Worm (Caenorhabditis elegans) whole organism, L1 larva: ENCODE measurements around the gene cytb-5.1.
A peak's percentile ranks its signal among the peaks of the same experiment; 100 is the strongest.

Source experiments
- C04F5.9 ChIP-seq: sonication (generic microtip); optimal IDR thresholded peaks from 2 replicates; lab custom pipeline; 2016; ENCODE audit warnings: missing genetic modification characterization, missing compliant biosample characterization
- C34B4.2 ChIP-seq: sonication (generic microtip); optimal IDR thresholded peaks from 2 replicates; lab custom pipeline; 2017; ENCODE audit warnings: mild to moderate bottlenecking, missing genetic modification characterization, missing compliant biosample characterization
- F16B12.6 ChIP-seq: fragments of 150-350 bp; optimal IDR thresholded peaks from 2 replicates; lab custom pipeline; 2014; ENCODE audit warnings: missing biosample characterization, missing genetic modification characterization
- alr-1 ChIP-seq: fragments of 200-800 bp; sonication (Bioruptor generic); optimal IDR thresholded peaks from 2 replicates; lab custom pipeline; 2018; ENCODE audit warnings: borderline replicate concordance, mild to moderate bottlenecking, missing genetic modification characterization, missing compliant biosample characterization
- blmp-1 ChIP-seq: fragments of 150-350 bp; optimal IDR thresholded peaks from 2 replicates; lab custom pipeline; 2014; ENCODE audit warnings: missing biosample characterization, missing genetic modification characterization
- ceh-8 ChIP-seq: fragments of 200-800 bp; sonication (Bioruptor generic); optimal IDR thresholded peaks from 2 replicates; lab custom pipeline; 2018; ENCODE audit warnings: mild to moderate bottlenecking, missing genetic modification characterization, moderate library complexity, missing compliant biosample characterization
- ceh-88 ChIP-seq: fragments of 200-800 bp; sonication (Bioruptor generic); IDR thresholded peaks from 2 replicates; pipeline ENCODE4 v1.3.6; 2022; ENCODE audit warnings: missing genetic modification characterization, missing compliant biosample characterization
- ces-1 ChIP-seq: fragments of 150-350 bp; optimal IDR thresholded peaks from 2 replicates; lab custom pipeline; 2014; ENCODE audit warnings: missing biosample characterization, missing genetic modification reagents, missing genetic modification characterization
- dpl-1 ChIP-seq, 3 experiments: fragments of 150-350 bp in 2 of 3; sonication (generic microtip) in 1 of 3; optimal IDR thresholded peaks; 2 replicates each; lab custom pipeline; 2014 to 2017; ENCODE audit warnings: missing biosample characterization in 3 of 3, missing genetic modification characterization in 3 of 3, missing genetic modification reagents in 3 of 3
- dsc-1 ChIP-seq: sonication (generic microtip); optimal IDR thresholded peaks from 2 replicates; lab custom pipeline; 2016; ENCODE audit warnings: mild to moderate bottlenecking, missing genetic modification characterization, missing compliant biosample characterization
- efl-1 ChIP-seq, 4 experiments: fragments of 150-350 bp; optimal IDR thresholded peaks in 3 of 4; peaks in 1 of 4; 1 replicate in 1 of 4; 2 replicates in 3 of 4; lab custom pipeline; 2014; ENCODE audit warnings: missing biosample characterization in 2 of 4, missing genetic modification characterization in 2 of 4, missing genetic modification reagents in 2 of 4
- efl-3 ChIP-seq: fragments of 200-800 bp; sonication (Bioruptor generic); optimal IDR thresholded peaks from 2 replicates; lab custom pipeline; 2018; ENCODE audit warnings: mild to moderate bottlenecking, missing genetic modification characterization, missing compliant biosample characterization
- egl-13 ChIP-seq: sonication (generic microtip); optimal IDR thresholded peaks from 2 replicates; lab custom pipeline; 2016; ENCODE audit warnings: missing genotype, missing genetic modification reagents, missing genetic modification characterization, missing compliant biosample characterization
- elt-3 ChIP-seq, 6 experiments: fragments of 150-350 bp in 1 of 6; sonication (generic microtip); optimal IDR thresholded peaks; 2 replicates each; lab custom pipeline; 2017 to 2018; ENCODE audit warnings: missing biosample characterization in 6 of 6, missing genetic modification characterization in 6 of 6, inconsistent platforms in 1 of 6
- ets-5 ChIP-seq: fragments of 200-800 bp; sonication (Bioruptor generic); IDR thresholded peaks from 2 replicates; pipeline ENCODE4 v1.3.6; 2022; ENCODE audit warnings: missing genetic modification characterization, missing compliant biosample characterization
- fkh-4 ChIP-seq: sonication (generic microtip); optimal IDR thresholded peaks from 2 replicates; lab custom pipeline; 2016; ENCODE audit warnings: missing compliant biosample characterization, missing genetic modification characterization, borderline replicate concordance
- fkh-8 ChIP-seq: sonication (generic microtip); optimal IDR thresholded peaks from 2 replicates; lab custom pipeline; 2016; ENCODE audit warnings: mild to moderate bottlenecking, missing genetic modification characterization, missing compliant biosample characterization
- fos-1 ChIP-seq: fragments of 150-350 bp; optimal IDR thresholded peaks from 2 replicates; lab custom pipeline; 2014; ENCODE audit warnings: missing biosample characterization, missing genetic modification characterization
- grh-1 ChIP-seq: fragments of 200-800 bp; sonication (Bioruptor generic); IDR thresholded peaks from 2 replicates; pipeline ENCODE4 v1.3.6; 2022; ENCODE audit warnings: missing genetic modification reagents, missing genetic modification characterization, missing compliant biosample characterization
- hlh-17 ChIP-seq: fragments of 200-800 bp; sonication (Bioruptor generic); optimal IDR thresholded peaks from 2 replicates; lab custom pipeline; 2018; ENCODE audit warnings: missing genetic modification characterization, mild to moderate bottlenecking, missing compliant biosample characterization, moderate library complexity, borderline replicate concordance
- hlh-4 ChIP-seq: sonication (generic microtip); optimal IDR thresholded peaks from 2 replicates; lab custom pipeline; 2016; ENCODE audit warnings: mild to moderate bottlenecking, missing genetic modification characterization, missing compliant biosample characterization
- hpl-2 ChIP-seq: fragments of 150-350 bp; optimal IDR thresholded peaks from 2 replicates; lab custom pipeline; 2014; ENCODE audit warnings: missing biosample characterization, missing genetic modification reagents, missing genetic modification characterization
- irx-1 ChIP-seq: sonication (generic microtip); optimal IDR thresholded peaks from 2 replicates; lab custom pipeline; 2016; ENCODE audit warnings: missing genetic modification characterization, missing compliant biosample characterization
- jun-1 ChIP-seq: fragments of 150-350 bp; optimal IDR thresholded peaks from 2 replicates; lab custom pipeline; 2014; ENCODE audit warnings: missing biosample characterization, missing genetic modification reagents, missing genetic modification characterization
- lin-14 ChIP-seq: fragments of 200-800 bp; sonication (Bioruptor generic); optimal IDR thresholded peaks from 2 replicates; lab custom pipeline; 2018; ENCODE audit warnings: mild to moderate bottlenecking, missing genetic modification characterization, moderate library complexity, missing compliant biosample characterization
- lin-35 ChIP-seq, 2 experiments: fragments of 150-350 bp; optimal IDR thresholded peaks; 2 replicates each; lab custom pipeline; 2014; ENCODE audit warnings: missing biosample characterization in 2 of 2, missing genetic modification characterization in 2 of 2, missing genetic modification reagents in 2 of 2
- lin-39 ChIP-seq: fragments of 150-350 bp; optimal IDR thresholded peaks from 2 replicates; lab custom pipeline; 2014; ENCODE audit warnings: missing biosample characterization, missing genetic modification reagents, missing genetic modification characterization
- lir-3 ChIP-seq: sonication (generic microtip); optimal IDR thresholded peaks from 2 replicates; lab custom pipeline; 2016; ENCODE audit warnings: mild to moderate bottlenecking, missing genetic modification characterization, moderate library complexity, missing compliant biosample characterization; ENCODE audit not compliant: poor library complexity
- lsy-2 ChIP-seq, 2 experiments: fragments of 150-350 bp; optimal IDR thresholded peaks; 2 replicates each; lab custom pipeline; 2014; ENCODE audit warnings: missing biosample characterization in 2 of 2, missing genetic modification characterization in 2 of 2
- mab-9 ChIP-seq: fragments of 200-800 bp; sonication (Bioruptor generic); IDR thresholded peaks from 2 replicates; pipeline ENCODE4 v1.3.6; 2022; ENCODE audit warnings: missing genetic modification reagents, missing genetic modification characterization, missing compliant biosample characterization
- mdl-1 ChIP-seq, 2 experiments: fragments of 150-350 bp; optimal IDR thresholded peaks; 2 replicates each; lab custom pipeline; 2014 to 2017; ENCODE audit warnings: missing biosample characterization in 2 of 2, missing genetic modification characterization in 2 of 2, inconsistent platforms in 1 of 2
- mef-2 ChIP-seq: fragments of 150-350 bp; optimal IDR thresholded peaks from 2 replicates; lab custom pipeline; 2014; ENCODE audit warnings: missing biosample characterization, missing genetic modification characterization
- nhr-12 ChIP-seq: sonication (generic microtip); optimal IDR thresholded peaks from 2 replicates; lab custom pipeline; 2017; ENCODE audit warnings: missing biosample characterization, missing genetic modification characterization
- nhr-19 ChIP-seq: fragments of 200-800 bp; sonication (Bioruptor generic); conservative IDR thresholded peaks from 2 replicates; pipeline ENCODE4 v1.3.6; 2022; ENCODE audit warnings: missing genetic modification characterization, missing compliant biosample characterization
- nhr-237 ChIP-seq: fragments of 150-350 bp; optimal IDR thresholded peaks from 2 replicates; lab custom pipeline; 2014; ENCODE audit warnings: missing biosample characterization, missing genetic modification characterization
- nhr-28 ChIP-seq: fragments of 150-350 bp; optimal IDR thresholded peaks from 2 replicates; lab custom pipeline; 2014; ENCODE audit warnings: missing biosample characterization, missing genetic modification characterization
- nhr-71 ChIP-seq: sonication (generic microtip); optimal IDR thresholded peaks from 2 replicates; lab custom pipeline; 2016; ENCODE audit warnings: mild to moderate bottlenecking, missing genetic modification characterization, moderate library complexity, missing compliant biosample characterization
- nhr-76 ChIP-seq: sonication (generic microtip); optimal IDR thresholded peaks from 2 replicates; lab custom pipeline; 2017; ENCODE audit warnings: missing biosample characterization, missing genetic modification characterization
- skn-1 ChIP-seq: fragments of 150-350 bp; optimal IDR thresholded peaks from 2 replicates; lab custom pipeline; 2014; ENCODE audit warnings: missing biosample characterization, missing genetic modification characterization
- snpc-4 ChIP-seq: fragments of 150-350 bp; optimal IDR thresholded peaks from 2 replicates; lab custom pipeline; 2014; ENCODE audit warnings: missing biosample characterization, missing genetic modification characterization
- sox-4 ChIP-seq: sonication (generic microtip); optimal IDR thresholded peaks from 2 replicates; lab custom pipeline; 2016; ENCODE audit warnings: missing genetic modification characterization, missing compliant biosample characterization
- sptf-1 ChIP-seq: fragments of 150-350 bp; optimal IDR thresholded peaks from 2 replicates; lab custom pipeline; 2014; ENCODE audit warnings: missing biosample characterization, missing genetic modification characterization
- swsn-7 ChIP-seq: sonication (generic microtip); optimal IDR thresholded peaks from 2 replicates; lab custom pipeline; 2016; ENCODE audit warnings: missing genetic modification characterization, missing compliant biosample characterization
- unc-30 ChIP-seq: sonication (generic microtip); optimal IDR thresholded peaks from 2 replicates; lab custom pipeline; 2017; ENCODE audit warnings: missing biosample characterization, missing genetic modification characterization
- unc-62 ChIP-seq: fragments of 150-350 bp; optimal IDR thresholded peaks from 2 replicates; lab custom pipeline; 2014; ENCODE audit warnings: missing biosample characterization, missing genetic modification reagents, missing genetic modification characterization
- unc-86 ChIP-seq: sonication (generic microtip); optimal IDR thresholded peaks from 2 replicates; lab custom pipeline; 2016; ENCODE audit warnings: missing genetic modification characterization, missing compliant biosample characterization
- vab-15 ChIP-seq: sonication (generic microtip); optimal IDR thresholded peaks from 2 replicates; lab custom pipeline; 2017; ENCODE audit warnings: missing genotype, mild to moderate bottlenecking, missing genetic modification characterization, missing compliant biosample characterization
- xbp-1 ChIP-seq: sonication (generic microtip); optimal IDR thresholded peaks from 2 replicates; lab custom pipeline; 2016; ENCODE audit warnings: missing genetic modification characterization, missing compliant biosample characterization
- ztf-11 ChIP-seq, 2 experiments: sonication (generic microtip); optimal IDR thresholded peaks; 2 replicates each; lab custom pipeline; 2016 to 2017; ENCODE audit warnings: missing genetic modification characterization in 2 of 2, missing biosample characterization in 1 of 2, missing compliant biosample characterization in 1 of 2
- ztf-4 ChIP-seq: fragments of 150-350 bp; optimal IDR thresholded peaks from 2 replicates; lab custom pipeline; 2014; ENCODE audit warnings: missing biosample characterization, missing genetic modification characterization

Gene cytb-5.1

ce11 chrX:13973086-13973485 lies 28.6 kb upstream of the cytb-5.1 start:
- TF ChIP-seq nhr-19 (GFP tag; lab: Robert Waterston, UW), result peak; percentile 29; the same call in 1 of the 2 replicates

- TF ChIP-seq snpc-4 (tag; lab: Kevin White, UChicago), result no peak
- peak; percentile 16 for TF ChIP-seq unc-86 (tag; lab: Kevin White, UChicago)
- TF ChIP-seq elt-3 (tag; optimal IDR thresholded peaks at IDR 0.05; lab: Kevin White, UChicago), result no peak
- peak; percentile 28 for TF ChIP-seq xbp-1 (tag; lab: Kevin White, UChicago)
- peak in 1 of 3 experiments; percentile 4 for TF ChIP-seq dpl-1 (GFP tag; optimal IDR thresholded peaks at IDR 0.05; lab: Kevin White, UChicago)
- TF ChIP-seq ets-5 (GFP tag; lab: Robert Waterston, UW), result no peak
- TF ChIP-seq ztf-4 (tag; lab: Kevin White, UChicago), result no peak
- peak; percentile 38 to 55 for TF ChIP-seq lsy-2 (tag; optimal IDR thresholded peaks at IDR 0.05; lab: Kevin White, UChicago)
- TF ChIP-seq nhr-19 (GFP tag; lab: Robert Waterston, UW), result peak; percentile 83
- no peak for TF ChIP-seq hpl-2 (GFP tag; lab: Kevin White, UChicago)
- TF ChIP-seq fkh-4 (tag; lab: Kevin White, UChicago), result peak; percentile 56
- TF ChIP-seq hlh-17 (GFP tag; lab: Kevin White, UChicago), result no peak
- TF ChIP-seq alr-1 (tag; lab: Kevin White, UChicago), result no peak
- no peak for TF ChIP-seq jun-1 (tag; lab: Kevin White, UChicago)
- no peak for TF ChIP-seq lir-3 (tag; lab: Kevin White, UChicago)
- TF ChIP-seq blmp-1 (tag; lab: Kevin White, UChicago), result no peak
- no peak for TF ChIP-seq C04F5.9 (tag; lab: Kevin White, UChicago)
- no peak for TF ChIP-seq unc-30
- TF ChIP-seq nhr-71 (tag; lab: Kevin White, UChicago), result peak; percentile 80
- no peak for TF ChIP-seq mab-9 (GFP tag; lab: Robert Waterston, UW)
- peak; percentile 96 for TF ChIP-seq dsc-1 (tag; lab: Kevin White, UChicago)
- peak; percentile 11 for TF ChIP-seq lin-39 (tag; lab: Kevin White, UChicago)
- peak in 1 of 2 experiments; percentile 42 for TF ChIP-seq lin-35 (GFP tag; optimal IDR thresholded peaks at IDR 0.05; lab: Kevin White, UChicago)
- no peak for TF ChIP-seq F16B12.6 (tag; lab: Kevin White, UChicago)
- no peak for TF ChIP-seq grh-1 (GFP tag; lab: Robert Waterston, UW)
- no peak for TF ChIP-seq mef-2 (tag; lab: Kevin White, UChicago)
- no peak for TF ChIP-seq ceh-88 (GFP tag; lab: Robert Waterston, UW)
- peak; percentile 18 for TF ChIP-seq egl-13
- TF ChIP-seq ces-1 (GFP tag; lab: Kevin White, UChicago), result no peak
- TF ChIP-seq sox-4 (tag; lab: Kevin White, UChicago), result peak; percentile 21
- TF ChIP-seq skn-1, result peak; percentile 27
- no peak for TF ChIP-seq irx-1 (tag; lab: Kevin White, UChicago)
- no peak for TF ChIP-seq sptf-1 (tag; lab: Kevin White, UChicago)
- no peak for TF ChIP-seq efl-3
- TF ChIP-seq efl-1 (optimal IDR thresholded peaks at IDR 0.05; lab: Kevin White, UChicago), result no peak
- no peak for TF ChIP-seq efl-1 (GFP tag; optimal IDR thresholded peaks at IDR 0.05 in 1 of 2; lab: Kevin White, UChicago)
- peak; percentile 86 for TF ChIP-seq fkh-8
- TF ChIP-seq C34B4.2, result no peak
- TF ChIP-seq ceh-8 (GFP tag; lab: Kevin White, UChicago), result no peak
- TF ChIP-seq unc-62 (GFP tag; lab: Kevin White, UChicago), result no peak
- TF ChIP-seq fos-1 (tag; lab: Kevin White, UChicago), result no peak
- no peak for TF ChIP-seq nhr-12 (tag; lab: Kevin White, UChicago)
- peak in 1 of 2 experiments; percentile 8 for TF ChIP-seq mdl-1 (tag; optimal IDR thresholded peaks at IDR 0.05; lab: Kevin White, UChicago)
- TF ChIP-seq hlh-4, result no peak
- no peak for TF ChIP-seq ztf-11 (tag; optimal IDR thresholded peaks at IDR 0.05; lab: Kevin White, UChicago)
- no peak for TF ChIP-seq nhr-237 (tag; lab: Kevin White, UChicago)
- TF ChIP-seq nhr-28, result no peak
- no peak for TF ChIP-seq vab-15 (tag; lab: Kevin White, UChicago)
- TF ChIP-seq nhr-76 (tag; lab: Kevin White, UChicago), result no peak
- TF ChIP-seq swsn-7, result peak; percentile 58
- TF ChIP-seq lin-14, result peak; percentile 91
Measured at ce11 chrX:13973769-13974168, 28.0 kb upstream of the cytb-5.1 start.
